Fruit fly (Drosophila melanogaster) whole organism, embryonic: ENCODE measurements around the gene Naxe.

Experiments
- Adf1 ChIP-seq: fragments of 200-800 bp; sonication (Bioruptor generic); IDR thresholded peaks from 2 replicates; pipeline ENCODE4 v1.3.6; 2022; ENCODE audit warnings: missing biosample characterization, missing genetic modification characterization
- Aef1 ChIP-seq: fragments of 200-800 bp; sonication (Bioruptor generic); IDR thresholded peaks from 3 replicates; pipeline ENCODE4 v1.3.6; 2022; ENCODE audit warnings: missing biosample characterization, missing genetic modification characterization
- BEAF-32 ChIP-seq: fragments of 200-800 bp; sonication (Bioruptor generic); optimal IDR thresholded peaks from 3 replicates; lab custom pipeline; 2017; ENCODE audit warnings: missing biosample characterization, missing genetic modification characterization, mild to moderate bottlenecking, moderate library complexity, missing genetic modification reagents
- Bdp1 ChIP-seq: fragments of 200-800 bp; sonication (Bioruptor generic); optimal IDR thresholded peaks from 3 replicates; lab custom pipeline; 2016; ENCODE audit warnings: missing biosample characterization, missing genetic modification characterization
- CG10366 ChIP-seq: fragments of 200-800 bp; sonication (Bioruptor generic); IDR thresholded peaks from 2 replicates; pipeline ENCODE4 v1.3.6; 2022; ENCODE audit warnings: missing biosample characterization, missing genetic modification characterization
- CG10431 ChIP-seq: fragments of 200-800 bp; sonication (Bioruptor generic); optimal IDR thresholded peaks from 3 replicates; lab custom pipeline; 2018; ENCODE audit warnings: missing biosample characterization, mild to moderate bottlenecking, missing genetic modification characterization
- CG12942 ChIP-seq: fragments of 200-800 bp; sonication (Bioruptor generic); optimal IDR thresholded peaks from 3 replicates; lab custom pipeline; 2016; ENCODE audit warnings: missing biosample characterization, missing genetic modification characterization
- CG17385 ChIP-seq: fragments of 200-800 bp; sonication (Bioruptor generic); optimal IDR thresholded peaks from 3 replicates; lab custom pipeline; 2018; ENCODE audit warnings: missing biosample characterization, mild to moderate bottlenecking, missing genetic modification characterization
- CG2116 ChIP-seq: fragments of 200-800 bp; sonication (Bioruptor generic); optimal IDR thresholded peaks from 3 replicates; lab custom pipeline; 2018; ENCODE audit warnings: missing biosample characterization, mild to moderate bottlenecking, missing genetic modification characterization
- CG31224 ChIP-seq: fragments of 200-800 bp; sonication (Bioruptor generic); IDR thresholded peaks from 2 replicates; pipeline ENCODE4 v1.3.6; 2022; ENCODE audit warnings: missing biosample characterization, missing genetic modification characterization
- CG32532 ChIP-seq: fragments of 200-800 bp; sonication (Bioruptor generic); IDR thresholded peaks from 2 replicates; pipeline ENCODE4 v1.3.6; 2022; ENCODE audit warnings: missing biosample characterization, missing genetic modification characterization
- CG32772 ChIP-seq: fragments of 200-800 bp; sonication (Bioruptor generic); IDR thresholded peaks from 2 replicates; pipeline ENCODE4 v1.3.6; 2022; ENCODE audit warnings: missing biosample characterization, missing genetic modification characterization
- CG43689 ChIP-seq: fragments of 200-800 bp; sonication (Bioruptor generic); IDR thresholded peaks from 2 replicates; pipeline ENCODE4 v1.3.6; 2022; ENCODE audit warnings: missing biosample characterization, missing genetic modification characterization
- CG4617 ChIP-seq: fragments of 200-800 bp; sonication (Bioruptor generic); optimal IDR thresholded peaks from 3 replicates; lab custom pipeline; 2016; ENCODE audit warnings: missing biosample characterization, missing genetic modification characterization, borderline replicate concordance
- CG8089 ChIP-seq: fragments of 200-800 bp; sonication (Bioruptor generic); optimal IDR thresholded peaks from 3 replicates; lab custom pipeline; 2016; ENCODE audit warnings: missing biosample characterization, missing genetic modification characterization
- CG9876 ChIP-seq: fragments of 200-800 bp; sonication (Bioruptor generic); optimal IDR thresholded peaks from 2 replicates; lab custom pipeline; 2016; ENCODE audit warnings: missing biosample characterization, missing genetic modification characterization
- CHES-1-like ChIP-seq: fragments of 200-800 bp; sonication (Bioruptor generic); optimal IDR thresholded peaks from 2 replicates; lab custom pipeline; 2016; ENCODE audit warnings: missing biosample characterization, missing genetic modification characterization
- D19A ChIP-seq: fragments of 200-800 bp; optimal IDR thresholded peaks from 3 replicates; lab custom pipeline; 2019; ENCODE audit warnings: missing biosample characterization, mild to moderate bottlenecking, missing genetic modification characterization, moderate library complexity
- Dfd ChIP-seq, 2 experiments: fragments of >200 bp; optimal IDR thresholded peaks; 2 replicates each; lab custom pipeline; 2017; ENCODE audit warnings: missing biosample characterization in 2 of 2, missing genetic modification characterization in 2 of 2
- Dip3 ChIP-seq: fragments of 200-800 bp; sonication (Bioruptor generic); optimal IDR thresholded peaks from 3 replicates; lab custom pipeline; 2016; ENCODE audit warnings: missing biosample characterization, missing genetic modification characterization
- Dref ChIP-seq: fragments of 200-800 bp; sonication (Bioruptor generic); IDR thresholded peaks from 2 replicates; pipeline ENCODE4 v1.3.6; 2022; ENCODE audit warnings: missing biosample characterization, missing genetic modification characterization
- E2f1 ChIP-seq: fragments of 200-800 bp; sonication (Bioruptor generic); IDR thresholded peaks from 2 replicates; pipeline ENCODE4 v1.3.6; 2022; ENCODE audit warnings: missing biosample characterization, missing genetic modification characterization
- Eip74EF ChIP-seq, 2 experiments: fragments of 200-800 bp in 1 of 2; fragments of >200 bp in 1 of 2; sonication (Bioruptor generic) in 1 of 2; optimal IDR thresholded peaks; 2 replicates each; lab custom pipeline; 2017 to 2019; ENCODE audit warnings: missing biosample characterization in 2 of 2, missing genetic modification characterization in 2 of 2, mild to moderate bottlenecking in 1 of 2, moderate library complexity in 1 of 2
- Ets97D ChIP-seq: fragments of 200-800 bp; sonication (Bioruptor generic); optimal IDR thresholded peaks from 3 replicates; lab custom pipeline; 2016; ENCODE audit warnings: missing biosample characterization, missing genetic modification characterization
- HLH3B ChIP-seq: fragments of 200-800 bp; sonication (Bioruptor generic); IDR thresholded peaks from 2 replicates; pipeline ENCODE4 v1.3.6; 2022; ENCODE audit warnings: missing biosample characterization, missing genetic modification characterization
- Nf-YA ChIP-seq: fragments of 200-800 bp; sonication (Bioruptor generic); IDR thresholded peaks from 2 replicates; pipeline ENCODE4 v1.3.6; 2022; ENCODE audit warnings: missing biosample characterization, missing genetic modification characterization
- PHDP ChIP-seq: fragments of 200-800 bp; sonication (Bioruptor generic); optimal IDR thresholded peaks from 3 replicates; lab custom pipeline; 2018; ENCODE audit warnings: missing biosample characterization, mild to moderate bottlenecking, missing genetic modification characterization, moderate library complexity
- ab ChIP-seq: fragments of 200-800 bp; sonication (Bioruptor generic); optimal IDR thresholded peaks from 2 replicates; lab custom pipeline; 2016; ENCODE audit warnings: missing biosample characterization, missing genetic modification characterization
- bowl ChIP-seq: fragments of 200-800 bp; sonication (Bioruptor generic); IDR thresholded peaks from 2 replicates; pipeline ENCODE4 v1.3.6; 2022; ENCODE audit warnings: missing biosample characterization, missing genetic modification characterization
- cwo ChIP-seq: fragments of 200-800 bp; sonication (Bioruptor generic); optimal IDR thresholded peaks from 3 replicates; lab custom pipeline; 2017; ENCODE audit warnings: missing biosample characterization, missing genetic modification characterization, mild to moderate bottlenecking, moderate library complexity, missing genetic modification reagents
- fd96Cb ChIP-seq: fragments of 200-800 bp; sonication (Bioruptor generic); optimal IDR thresholded peaks from 2 replicates; lab custom pipeline; 2018; ENCODE audit warnings: missing biosample characterization, mild to moderate bottlenecking, missing genetic modification characterization, moderate library complexity
- gfzf ChIP-seq: fragments of 200-800 bp; sonication (Bioruptor generic); optimal IDR thresholded peaks from 2 replicates; lab custom pipeline; 2016; ENCODE audit warnings: missing biosample characterization, mild to moderate bottlenecking, missing genetic modification characterization, moderate library complexity
- lilli ChIP-seq: fragments of 200-800 bp; sonication (Bioruptor generic); optimal IDR thresholded peaks from 3 replicates; lab custom pipeline; 2016; ENCODE audit warnings: missing biosample characterization, missing genetic modification characterization
- mld ChIP-seq: fragments of 200-800 bp; sonication (Bioruptor generic); IDR thresholded peaks from 3 replicates; pipeline ENCODE4 v1.3.6; 2022; ENCODE audit warnings: missing biosample characterization, missing genetic modification characterization; ENCODE audit not compliant: partially characterized antibody
- nerfin-2 ChIP-seq: fragments of 200-800 bp; sonication (Bioruptor generic); IDR thresholded peaks from 2 replicates; pipeline ENCODE4 v1.3.6; 2022; ENCODE audit warnings: missing biosample characterization, missing genetic modification characterization; ENCODE audit not compliant: partially characterized antibody
- nmo ChIP-seq: fragments of 200-800 bp; sonication (Bioruptor generic); optimal IDR thresholded peaks from 2 replicates; lab custom pipeline; 2018; ENCODE audit warnings: missing biosample characterization, mild to moderate bottlenecking, missing genetic modification characterization, moderate library complexity
- otp ChIP-seq: fragments of 200-800 bp; sonication (Bioruptor generic); IDR thresholded peaks from 3 replicates; pipeline ENCODE4, ENCODE4 v1.3.6; 2022; ENCODE audit warnings: missing biosample characterization, missing genetic modification characterization
- pho ChIP-seq: fragments of 200-800 bp; sonication (Bioruptor generic); optimal IDR thresholded peaks from 2 replicates; lab custom pipeline; 2016; ENCODE audit warnings: missing biosample characterization, missing genetic modification characterization
- pum ChIP-seq: fragments of 200-800 bp; sonication (Bioruptor generic); optimal IDR thresholded peaks from 2 replicates; lab custom pipeline; 2016; ENCODE audit warnings: missing biosample characterization, missing genetic modification characterization
- pzg ChIP-seq: fragments of 200-800 bp; sonication (Bioruptor generic); optimal IDR thresholded peaks from 3 replicates; lab custom pipeline; 2018; ENCODE audit warnings: missing biosample characterization, mild to moderate bottlenecking, missing genetic modification characterization, moderate library complexity
- repo ChIP-seq: fragments of 200-800 bp; sonication (Bioruptor generic); optimal IDR thresholded peaks from 2 replicates; lab custom pipeline; 2016; ENCODE audit warnings: missing biosample characterization, missing genetic modification characterization
- ro ChIP-seq: fragments of 200-800 bp; sonication (Bioruptor generic); IDR thresholded peaks from 2 replicates; pipeline ENCODE4 v1.3.6; 2022; ENCODE audit warnings: missing biosample characterization, missing genetic modification characterization
- shn ChIP-seq: fragments of 200-800 bp; sonication (Bioruptor generic); optimal IDR thresholded peaks from 3 replicates; lab custom pipeline; 2016; ENCODE audit warnings: missing biosample characterization, missing genetic modification characterization
- sim ChIP-seq: fragments of 200-800 bp; sonication (Bioruptor generic); IDR thresholded peaks from 2 replicates; pipeline ENCODE4 v1.3.6; 2022; ENCODE audit warnings: missing biosample characterization, missing genetic modification characterization
- ttk ChIP-seq: fragments of 200-800 bp; sonication (Bioruptor generic); IDR thresholded peaks from 2 replicates; pipeline ENCODE4 v2.1.2; 2022; ENCODE audit warnings: missing biosample characterization, missing genetic modification characterization
- vnd ChIP-seq: fragments of 200-800 bp; sonication (Bioruptor generic); IDR thresholded peaks from 3 replicates; pipeline ENCODE4 v1.3.6; 2022; ENCODE audit warnings: missing biosample characterization, missing genetic modification characterization; ENCODE audit not compliant: partially characterized antibody
- zfh2 ChIP-seq: fragments of 200-800 bp; sonication (Bioruptor generic); optimal IDR thresholded peaks from 2 replicates; lab custom pipeline; 2016; ENCODE audit warnings: missing biosample characterization, missing genetic modification characterization

Gene Naxe

dm6 chrX:10088023-10088913 lies 2.3 kb upstream of the Naxe start (continued):
- peak; percentile 48 for TF ChIP-seq CG31224
- peak; percentile 62; the same call in 1 of the 2 replicates for TF ChIP-seq E2f1 (GFP tag; lab: Robert Waterston, UW)
- no peak for TF ChIP-seq ro (GFP tag; lab: Robert Waterston, UW)
- TF ChIP-seq bowl (GFP tag; lab: Robert Waterston, UW) = no peak
- TF ChIP-seq pum (GFP tag; lab: Kevin White, UChicago) = peak; percentile 8
- peak; percentile 28 for TF ChIP-seq CG2116
- TF ChIP-seq nerfin-2 (GFP tag; lab: Robert Waterston, UW) = no peak
- peak; percentile 59 for TF ChIP-seq nmo
- peak; percentile 50 for TF ChIP-seq HLH3B (GFP tag; lab: Robert Waterston, UW)
- TF ChIP-seq pho = no peak
- peak; percentile 33 for TF ChIP-seq Bdp1
- peak; percentile 78 for TF ChIP-seq sim
- TF ChIP-seq D19A (tag; lab: Kevin White, UChicago) = peak; percentile 34
- peak; percentile 38; the same call in 1 of the 2 replicates for TF ChIP-seq CG32772
- no peak for TF ChIP-seq vnd
- no peak for TF ChIP-seq Dref
- TF ChIP-seq pzg = no peak
- peak; percentile 54 for TF ChIP-seq lilli (GFP tag; lab: Kevin White, UChicago)
- no peak for TF ChIP-seq Adf1 (GFP tag; lab: Robert Waterston, UW)

dm6 chrX:10082950-10083253 lies 3.1 kb downstream of the Naxe start, which contains the start of gene CG2972:
TSS of gene CG2972 (plus strand) at chrX:10083154.
- peak; percentile 37 for TF ChIP-seq gfzf (GFP tag; lab: Kevin White, UChicago)
- TF ChIP-seq pzg = peak; percentile 11
- peak; percentile 6 for TF ChIP-seq CG4617 (GFP tag; lab: Kevin White, UChicago)
- TF ChIP-seq otp (GFP tag; lab: Robert Waterston, UW) = no peak
- TF ChIP-seq Aef1 (GFP tag; lab: Robert Waterston, UW) = no peak
- no peak for TF ChIP-seq repo
- TF ChIP-seq CG32532 (GFP tag; lab: Robert Waterston, UW) = no peak
- no peak for TF ChIP-seq CG10431 (GFP tag; lab: Kevin White, UChicago)

- TF ChIP-seq shn (GFP tag; lab: Kevin White, UChicago) (no peak), Dip3 (no peak), BEAF-32 (GFP tag; lab: Kevin White, UChicago) (peak; percentile 70), ab (GFP tag; lab: Kevin White, UChicago) (no peak), mld (no peak), CHES-1-like (no peak), CG43689 (no peak), fd96Cb (no peak), CG9876 (no peak), CG32772 (no peak), cwo (no peak), Nf-YA (GFP tag; lab: Robert Waterston, UW) (no peak), ttk (no peak), Dfd (GFP tag; optimal IDR thresholded peaks at IDR 0.05; lab: Kevin White, UChicago) (no peak), CG12942 (GFP tag; lab: Kevin White, UChicago) (no peak), Ets97D (GFP tag; lab: Kevin White, UChicago) (no peak), CG8089 (GFP tag; lab: Kevin White, UChicago) (no peak), CG17385 (GFP tag; lab: Kevin White, UChicago) (no peak), zfh2 (no peak), Eip74EF (GFP tag; optimal IDR thresholded peaks at IDR 0.05; lab: Kevin White, UChicago) (no peak), PHDP (tag; lab: Kevin White, UChicago) (no peak), CG10366 (GFP tag; lab: Robert Waterston, UW) (no peak)
Observed at dm6 chrX:10082185-10082949, 3.6 kb downstream of the Naxe start, which contains the start of gene ZAP3. TSS of gene ZAP3 (minus strand) at chrX:10082492.
